Fruit fly (Drosophila melanogaster): Measurements from ENCODE around the gene Nhe3.

Gene Nhe3

DNA sequence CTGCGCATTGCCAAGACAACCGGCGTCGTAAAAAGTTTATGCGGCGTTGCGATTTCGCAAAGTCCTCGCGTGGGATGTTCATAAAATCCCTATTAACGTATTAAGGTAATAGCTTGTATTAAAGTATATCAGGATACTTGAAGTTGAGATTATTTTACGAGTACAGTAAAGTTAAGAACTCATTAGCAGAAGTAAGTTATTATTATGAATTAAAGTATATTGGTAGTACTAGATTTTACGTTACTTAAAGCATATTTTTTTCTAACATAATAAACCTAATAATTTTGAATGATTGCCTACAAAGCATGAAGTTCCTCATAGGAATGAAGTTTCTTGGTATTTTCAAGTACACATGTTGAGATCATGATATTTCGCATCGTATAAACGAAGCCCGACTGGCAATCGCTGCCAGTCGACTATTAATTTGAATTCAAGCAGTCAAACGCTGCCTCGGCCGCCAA is 9.7 kb upstream of the Nhe3 start (continued):
- peak; percentile 36 for TF ChIP-seq org-1 (GFP tag; optimal IDR thresholded peaks at IDR 0.05)
- peak; percentile 29 for TF ChIP-seq CG15601 (tag; optimal IDR thresholded peaks at IDR 0.05)
- peak; percentile 90 for TF ChIP-seq sens (GFP tag)
- TF ChIP-seq CG2889 (GFP tag; IDR thresholded peaks at IDR 0.05): no peak
- peak; percentile 55; the same call in 1 of the 2 replicates for TF ChIP-seq Xrp1 (GFP tag; IDR thresholded peaks at IDR 0.05)
- peak; percentile 62 for TF ChIP-seq Meics (GFP tag; optimal IDR thresholded peaks at IDR 0.05)
- peak; percentile 50 for TF ChIP-seq CG12659 (GFP tag; optimal IDR thresholded peaks at IDR 0.05)
- TF ChIP-seq cato (GFP tag; optimal IDR thresholded peaks at IDR 0.05; ENCODE audit: borderline replicate concordance): no peak
- TF ChIP-seq CG17829 (tag; optimal IDR thresholded peaks at IDR 0.05): peak; percentile 67
- peak; percentile 30 for TF ChIP-seq HHEX (GFP tag; optimal IDR thresholded peaks at IDR 0.05)
- peak; percentile 54 for TF ChIP-seq nerfin-1 (tag; optimal IDR thresholded peaks at IDR 0.05)
- TF ChIP-seq Oli (tag; optimal IDR thresholded peaks at IDR 0.05): peak; percentile 59
- TF ChIP-seq prd (optimal IDR thresholded peaks at IDR 0.05): no peak
- TF ChIP-seq prd (GFP tag; IDR thresholded peaks at IDR 0.05): 0 out of 3 replicates have a peak, but pooled peaks have one; percentile 23
- TF ChIP-seq CG6689 (GFP tag; IDR thresholded peaks at IDR 0.05): peak; percentile 45
- peak; percentile 20; the same call in 1 of the 2 replicates for TF ChIP-seq lmd (GFP tag; IDR thresholded peaks at IDR 0.05)
- TF ChIP-seq CG31441 (GFP tag; IDR thresholded peaks at IDR 0.05): peak; percentile 70
- TF ChIP-seq danr (GFP tag; IDR thresholded peaks at IDR 0.05): 0 out of 2 replicates have a peak, but pooled peaks have one; percentile 28
- peak; percentile 79 for TF ChIP-seq CG10267 (tag; optimal IDR thresholded peaks at IDR 0.05)
- no peak for TF ChIP-seq CG7987 (GFP tag; optimal IDR thresholded peaks at IDR 0.05)
- peak; percentile 84 for TF ChIP-seq Sox100B (GFP tag; optimal IDR thresholded peaks at IDR 0.05)
- peak in 1 of 2 experiments; percentile 78 for TF ChIP-seq Hr51 (GFP tag; optimal IDR thresholded peaks at IDR 0.05)
- TF ChIP-seq CG8089 (GFP tag; optimal IDR thresholded peaks at IDR 0.05): peak; percentile 10
- 0 out of 2 replicates have a peak, but pooled peaks have one; percentile 34 for TF ChIP-seq CG14014 (GFP tag; IDR thresholded peaks at IDR 0.05)
- TF ChIP-seq bcd (GFP tag; optimal IDR thresholded peaks at IDR 0.05): peak; percentile 27
- TF ChIP-seq hbn (GFP tag; IDR thresholded peaks at IDR 0.05; ENCODE audit: partially characterized antibody): no peak
- peak; percentile 64 for TF ChIP-seq CG9727 (GFP tag; optimal IDR thresholded peaks at IDR 0.05)
- peak; percentile 50 for TF ChIP-seq odd (GFP tag; optimal IDR thresholded peaks at IDR 0.05)
- peak; percentile 27 for TF ChIP-seq CG2120 (GFP tag; optimal IDR thresholded peaks at IDR 0.05)
- peak; percentile 54 for TF ChIP-seq tio (GFP tag; optimal IDR thresholded peaks at IDR 0.05)
- no peak for TF ChIP-seq Dp (GFP tag; optimal IDR thresholded peaks at IDR 0.05)
- TF ChIP-seq CG10147 (GFP tag; optimal IDR thresholded peaks at IDR 0.05): peak; percentile 34
- peak; percentile 39 for TF ChIP-seq ATbp (GFP tag; optimal IDR thresholded peaks at IDR 0.05)
- peak; percentile 38 for TF ChIP-seq CG1233 (GFP tag; optimal IDR thresholded peaks at IDR 0.05)
- peak; percentile 14; the same call in 1 of the 2 replicates for TF ChIP-seq Atf6 (GFP tag; IDR thresholded peaks at IDR 0.05)
- TF ChIP-seq CG33557 (GFP tag; optimal IDR thresholded peaks at IDR 0.05): peak; percentile 48
- TF ChIP-seq pan (optimal IDR thresholded peaks at IDR 0.05): no peak
- TF ChIP-seq pan (GFP tag; optimal IDR thresholded peaks at IDR 0.05 in 1 of 2, IDR thresholded peaks at IDR 0.05 in 1 of 2): no peak
- TF ChIP-seq hb (GFP tag; IDR thresholded peaks at IDR 0.05; ENCODE audit: partially characterized antibody): no peak
- peak; percentile 73 for TF ChIP-seq CG2678 (tag; optimal IDR thresholded peaks at IDR 0.05)
- TF ChIP-seq Elba2 (GFP tag; optimal IDR thresholded peaks at IDR 0.05): no peak
- peak; percentile 48 for TF ChIP-seq CG17359 (tag; optimal IDR thresholded peaks at IDR 0.05)
- peak; percentile 57 for TF ChIP-seq BtbVII (GFP tag; optimal IDR thresholded peaks at IDR 0.05)
- no peak for TF ChIP-seq ab (GFP tag; optimal IDR thresholded peaks at IDR 0.05)
- peak; percentile 46 for TF ChIP-seq fd96Cb (tag; optimal IDR thresholded peaks at IDR 0.05)
- TF ChIP-seq trem (tag; optimal IDR thresholded peaks at IDR 0.05): peak; percentile 36
- peak; percentile 28 for TF ChIP-seq CG11723 (GFP tag; optimal IDR thresholded peaks at IDR 0.05)
- no peak for TF ChIP-seq Mad (GFP tag; optimal IDR thresholded peaks at IDR 0.05)
- peak; percentile 45 for TF ChIP-seq Hand (GFP tag; optimal IDR thresholded peaks at IDR 0.05)
- peak; percentile 55 for TF ChIP-seq CG8388 (GFP tag; optimal IDR thresholded peaks at IDR 0.05)
